Fruit fly (Drosophila melanogaster) whole organism, wandering third instar larva: ENCODE results near the gene heix.

Experiments
- Abd-B ChIP-seq: fragments of >200 bp; optimal IDR thresholded peaks from 2 replicates; lab custom pipeline; 2017; ENCODE audit warnings: missing biosample characterization, missing genetic modification characterization
- CG32264 ChIP-seq: fragments of 200-800 bp; sonication (Bioruptor generic); optimal IDR thresholded peaks from 2 replicates; lab custom pipeline; 2016; ENCODE audit warnings: missing biosample characterization, missing genetic modification characterization
- CG9705 ChIP-seq: fragments of 200-800 bp; sonication (Bioruptor generic); optimal IDR thresholded peaks from 2 replicates; lab custom pipeline; 2018; ENCODE audit warnings: missing biosample characterization, mild to moderate bottlenecking, missing genetic modification characterization
- CrebA ChIP-seq: fragments of 200-800 bp; sonication (Bioruptor generic); optimal IDR thresholded peaks from 2 replicates; lab custom pipeline; 2016; ENCODE audit warnings: missing biosample characterization, mild to moderate bottlenecking, missing genetic modification characterization, borderline replicate concordance
- Dfd ChIP-seq: fragments of >200 bp; optimal IDR thresholded peaks from 2 replicates; lab custom pipeline; 2017; ENCODE audit warnings: missing biosample characterization, missing genetic modification characterization
- Dif ChIP-seq: fragments of 200-275, 200-300 bp; sonication (Bioruptor generic); optimal IDR thresholded peaks from 2 replicates; lab custom pipeline; 2018; ENCODE audit warnings: missing biosample characterization, missing genetic modification characterization; ENCODE audit not compliant: partially characterized antibody
- GATAd ChIP-seq: sonication (Bioruptor generic); optimal IDR thresholded peaks from 2 replicates; lab custom pipeline; 2016; ENCODE audit warnings: missing biosample characterization, missing genetic modification characterization
- HLH106 ChIP-seq: fragments of 200-800 bp; optimal IDR thresholded peaks from 3 replicates; lab custom pipeline; 2019; ENCODE audit warnings: missing biosample characterization, mild to moderate bottlenecking, missing genetic modification characterization, moderate library complexity
- Hnf4 ChIP-seq: fragments of 200-800 bp; sonication (Bioruptor generic); optimal IDR thresholded peaks from 2 replicates; lab custom pipeline; 2016; ENCODE audit warnings: missing biosample characterization, mild to moderate bottlenecking, missing genetic modification characterization
- Hr78 ChIP-seq: fragments of >200 bp; optimal IDR thresholded peaks from 2 replicates; lab custom pipeline; 2017; ENCODE audit warnings: missing biosample characterization, missing genetic modification characterization
- Hr83 ChIP-seq: fragments of 200-300 bp; sonication (Bioruptor generic); optimal IDR thresholded peaks from 2 replicates; lab custom pipeline; 2016; ENCODE audit warnings: missing biosample characterization, mild to moderate bottlenecking, missing genetic modification characterization, moderate library complexity; ENCODE audit not compliant: poor library complexity, severe bottlenecking
- Jra ChIP-seq: sonication (Bioruptor generic); optimal IDR thresholded peaks from 2 replicates; lab custom pipeline; 2016; ENCODE audit warnings: missing biosample characterization, missing genetic modification characterization
- Mio ChIP-seq: sonication (Bioruptor generic); optimal IDR thresholded peaks from 2 replicates; lab custom pipeline; 2016; ENCODE audit warnings: missing biosample characterization, missing genetic modification characterization
- Myc ChIP-seq: fragments of >200 bp; optimal IDR thresholded peaks from 2 replicates; lab custom pipeline; 2017
- N ChIP-seq: fragments of >200 bp; optimal IDR thresholded peaks from 2 replicates; lab custom pipeline; 2018; ENCODE audit warnings: missing biosample characterization, missing external identifiers, missing genetic modification characterization
- OdsH ChIP-seq: fragments of 200-800 bp; sonication (Bioruptor generic); optimal IDR thresholded peaks from 2 replicates; lab custom pipeline; 2016; ENCODE audit warnings: missing biosample characterization, mild to moderate bottlenecking, missing genetic modification characterization
- Rel ChIP-seq, 2 experiments: fragments of 200-800 bp; sonication (Bioruptor generic) in 1 of 2; optimal IDR thresholded peaks; 2 replicates in 1 of 2; 3 replicates in 1 of 2; lab custom pipeline; 2016 to 2019; ENCODE audit warnings: mild to moderate bottlenecking in 2 of 2, missing biosample characterization in 2 of 2, missing genetic modification characterization in 2 of 2, moderate library complexity in 1 of 2
- Sp1 ChIP-seq: fragments of 200-800 bp; sonication (Bioruptor generic); optimal IDR thresholded peaks from 3 replicates; lab custom pipeline; 2019; ENCODE audit warnings: missing biosample characterization, mild to moderate bottlenecking, missing genetic modification characterization, moderate library complexity
- Vsx2 ChIP-seq: fragments of 200-300, 225-300 bp; sonication (Bioruptor generic); optimal IDR thresholded peaks from 2 replicates; lab custom pipeline; 2018; ENCODE audit warnings: missing biosample characterization, missing genetic modification characterization; ENCODE audit not compliant: partially characterized antibody
- br ChIP-seq: fragments of 200-800 bp; sonication (Bioruptor generic); optimal IDR thresholded peaks from 2 replicates; lab custom pipeline; 2016; ENCODE audit warnings: missing biosample characterization, missing genetic modification characterization
- brk ChIP-seq: fragments of 200-800 bp; sonication (Bioruptor generic); optimal IDR thresholded peaks from 2 replicates; lab custom pipeline; 2016; ENCODE audit warnings: missing biosample characterization, mild to moderate bottlenecking, missing genetic modification characterization
- dl ChIP-seq, 2 experiments: fragments of 175-275, 200-275 bp in 1 of 2; fragments of 200-275 bp in 1 of 2; sonication (Bioruptor generic); optimal IDR thresholded peaks; lab custom pipeline; 2018; ENCODE audit warnings: mild to moderate bottlenecking in 2 of 2, missing biosample characterization in 2 of 2, missing genetic modification characterization in 2 of 2, moderate library complexity in 2 of 2; ENCODE audit not compliant: partially characterized antibody in 2 of 2, insufficient read depth in 1 of 2
- dmrt93B ChIP-seq: fragments of 200-800 bp; sonication (Bioruptor generic); optimal IDR thresholded peaks from 2 replicates; lab custom pipeline; 2018; ENCODE audit warnings: missing biosample characterization, mild to moderate bottlenecking, missing genetic modification characterization
- dsf ChIP-seq: sonication (Bioruptor generic); optimal IDR thresholded peaks from 2 replicates; lab custom pipeline; 2016; ENCODE audit warnings: missing biosample characterization, missing genetic modification characterization, borderline replicate concordance
- ey ChIP-seq: fragments of 200-800 bp; sonication (Bioruptor generic); optimal IDR thresholded peaks from 2 replicates; lab custom pipeline; 2016; ENCODE audit warnings: missing biosample characterization, missing genetic modification characterization
- foxo ChIP-seq, 2 experiments: fragments of 200-800 bp; sonication (Bioruptor generic); optimal IDR thresholded peaks; 2 replicates in 1 of 2; 3 replicates in 1 of 2; lab custom pipeline; 2016 to 2017; ENCODE audit warnings: missing biosample characterization in 2 of 2, missing genetic modification characterization in 2 of 2
- fru ChIP-seq: fragments of 200-800 bp; sonication (Bioruptor generic); optimal IDR thresholded peaks from 3 replicates; lab custom pipeline; 2016; ENCODE audit warnings: missing biosample characterization, mild to moderate bottlenecking, missing genetic modification characterization
- h ChIP-seq: fragments of 200-800 bp; sonication (Bioruptor generic); optimal IDR thresholded peaks from 3 replicates; lab custom pipeline; 2016; ENCODE audit warnings: missing biosample characterization, mild to moderate bottlenecking, missing genetic modification characterization
- jim ChIP-seq: fragments of 175-275, 200-325 bp; sonication (Bioruptor generic); optimal IDR thresholded peaks from 2 replicates; lab custom pipeline; 2016; ENCODE audit warnings: missing biosample characterization, mild to moderate bottlenecking, missing genetic modification characterization
- lola ChIP-seq: fragments of >200 bp; optimal IDR thresholded peaks from 2 replicates; lab custom pipeline; 2017; ENCODE audit warnings: missing biosample characterization, missing genetic modification characterization
- pan ChIP-seq: fragments of >200 bp; optimal IDR thresholded peaks from 2 replicates; lab custom pipeline; 2017
- psq ChIP-seq: fragments of 200-800 bp; sonication (Bioruptor generic); optimal IDR thresholded peaks from 3 replicates; lab custom pipeline; 2017; ENCODE audit warnings: missing biosample characterization, mild to moderate bottlenecking, missing genetic modification characterization, moderate library complexity
- rgr ChIP-seq: fragments of 200-800 bp; sonication (Bioruptor generic); optimal IDR thresholded peaks from 3 replicates; lab custom pipeline; 2016; ENCODE audit warnings: missing biosample characterization, mild to moderate bottlenecking, missing genetic modification characterization
- sage ChIP-seq: fragments of 200-800 bp; sonication (Bioruptor generic); optimal IDR thresholded peaks from 2 replicates; lab custom pipeline; 2016; ENCODE audit warnings: missing biosample characterization, mild to moderate bottlenecking, missing genetic modification characterization
- sv ChIP-seq: fragments of 200-800 bp; sonication (Bioruptor generic); optimal IDR thresholded peaks from 3 replicates; lab custom pipeline; 2016; ENCODE audit warnings: missing biosample characterization, missing genetic modification characterization
- tai ChIP-seq: sonication (Bioruptor generic); optimal IDR thresholded peaks from 2 replicates; lab custom pipeline; 2016; ENCODE audit warnings: missing biosample characterization, missing genetic modification characterization
- usp ChIP-seq: fragments of >200 bp; optimal IDR thresholded peaks from 2 replicates; lab custom pipeline; 2017; ENCODE audit warnings: missing biosample characterization, missing genetic modification characterization
- woc ChIP-seq: sonication (Bioruptor generic); optimal IDR thresholded peaks from 2 replicates; lab custom pipeline; 2016; ENCODE audit warnings: missing biosample characterization, mild to moderate bottlenecking, missing genetic modification characterization

heix gene

DNA sequence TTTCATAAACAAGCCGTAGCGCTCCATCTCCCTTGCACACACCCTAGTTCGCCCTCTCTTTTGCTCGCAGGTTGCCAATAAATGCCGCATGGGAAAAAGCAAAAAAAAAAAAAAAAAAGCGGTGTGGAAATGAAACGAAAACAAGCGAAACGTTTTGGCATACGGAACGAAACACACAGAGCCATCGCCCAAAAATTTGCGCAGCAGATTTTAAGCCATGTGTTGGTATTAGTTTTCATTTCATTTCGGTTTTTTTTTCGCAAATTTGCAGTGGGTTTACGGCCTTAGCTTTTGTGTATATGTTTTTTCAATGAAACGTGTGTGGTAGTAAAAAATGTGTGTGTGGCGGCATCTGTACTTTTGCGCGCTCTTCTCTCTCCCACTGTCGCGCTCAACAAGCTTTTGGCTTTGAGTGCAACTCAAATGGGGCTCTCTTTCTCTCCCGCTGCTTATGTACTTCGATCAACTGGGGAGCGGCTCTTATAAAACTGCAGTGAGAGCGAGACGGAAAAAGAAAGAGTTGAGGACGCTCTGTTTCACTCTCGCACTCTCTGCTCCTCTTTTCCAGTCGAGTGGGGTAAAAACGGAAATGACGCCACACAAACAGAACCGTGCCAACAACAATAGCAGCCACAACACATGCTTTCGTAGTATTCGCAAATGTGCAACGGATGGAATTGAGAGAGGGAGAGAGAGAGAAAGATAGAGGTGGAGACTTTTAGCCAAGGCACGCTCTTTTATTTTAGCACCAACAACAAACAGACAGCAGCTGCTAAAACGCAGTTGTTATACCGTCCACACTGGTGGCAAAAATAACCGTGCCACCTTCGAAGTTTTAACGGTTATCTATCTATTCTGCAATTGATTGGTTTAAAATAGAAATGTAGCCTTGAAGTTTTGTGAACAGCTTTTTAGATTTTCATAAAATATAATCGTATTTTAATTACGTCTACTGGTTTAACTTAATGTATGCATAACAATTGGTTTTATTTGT lies 15.1 kb downstream of the heix start (continued):
- TF ChIP-seq Vsx2 (GFP tag; lab: Kevin White, UChicago) (peak; percentile 56), sv (GFP tag; lab: Kevin White, UChicago) (no peak), CG32264 (no peak)
- TF ChIP-seq, all 38 proteins: peak for 26

DNA sequence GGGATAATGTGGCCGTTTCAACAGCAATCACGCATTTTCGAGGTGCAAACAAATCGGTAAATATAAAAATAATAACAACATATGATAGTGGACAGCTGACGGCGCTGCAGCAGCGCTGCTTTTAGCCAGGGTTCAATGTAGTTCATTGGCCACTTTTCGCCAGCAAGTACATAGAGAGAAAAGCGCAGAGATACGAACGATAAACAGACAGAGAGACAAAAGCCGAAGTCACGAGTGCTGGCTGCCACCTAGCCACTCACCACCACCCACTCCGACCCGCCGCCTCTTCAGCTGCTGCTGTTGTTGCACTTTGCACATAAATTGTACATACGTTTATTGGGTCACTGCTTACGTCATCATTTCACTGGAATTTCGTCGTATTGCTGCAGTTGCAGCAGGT lies 16.8 kb downstream of the heix start:
- no peak for TF ChIP-seq lola (GFP tag; lab: Kevin White, UChicago)
- no peak for TF ChIP-seq Abd-B (GFP tag; lab: Kevin White, UChicago)
- TF ChIP-seq tai, result no peak
- TF ChIP-seq CG9705 (GFP tag; lab: Kevin White, UChicago), result no peak
- TF ChIP-seq Hnf4 (GFP tag; lab: Kevin White, UChicago), result no peak
- TF ChIP-seq N (GFP tag; lab: Kevin White, UChicago), result no peak
- TF ChIP-seq Dif (GFP tag; lab: Kevin White, UChicago), result no peak
- no peak for TF ChIP-seq Mio (GFP tag; lab: Kevin White, UChicago)
- TF ChIP-seq jim (GFP tag; lab: Kevin White, UChicago), result no peak
- TF ChIP-seq woc (GFP tag; lab: Kevin White, UChicago), result no peak
- no peak for TF ChIP-seq Jra
- TF ChIP-seq psq, result no peak
- no peak for TF ChIP-seq Hr78 (GFP tag; lab: Kevin White, UChicago)
- TF ChIP-seq Dfd (GFP tag; lab: Kevin White, UChicago), result no peak
- no peak for TF ChIP-seq rgr (GFP tag; lab: Kevin White, UChicago)

DNA sequence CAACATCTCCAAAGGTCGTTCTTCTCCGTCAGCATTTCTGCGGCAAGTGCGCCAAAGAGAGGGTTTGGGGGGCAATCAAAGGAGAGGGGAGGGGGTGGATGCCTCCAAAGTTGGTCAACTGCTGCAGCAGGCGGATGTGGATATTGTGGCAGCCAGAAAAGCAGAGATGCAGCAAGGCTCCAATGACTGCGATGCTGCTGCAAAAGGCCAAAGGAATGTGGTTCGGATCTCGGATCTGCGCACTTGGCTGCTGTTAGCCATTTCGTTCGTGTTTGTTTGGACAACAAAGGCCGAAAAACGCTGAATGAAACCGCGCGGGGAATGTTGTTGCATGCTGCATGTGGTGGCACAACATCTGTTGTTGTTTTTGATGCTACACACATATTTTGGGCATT lies 17.6 kb downstream of the heix start:
- no peak for TF ChIP-seq fru (GFP tag; lab: Kevin White, UChicago)
- TF ChIP-seq psq, result peak; percentile 4
- peak; percentile 26 for TF ChIP-seq rgr (GFP tag; lab: Kevin White, UChicago)
- TF ChIP-seq HLH106 (tag; lab: Kevin White, UChicago), result peak; percentile 23
- TF ChIP-seq brk (GFP tag; lab: Kevin White, UChicago), result no peak
- TF ChIP-seq CG9705 (GFP tag; lab: Kevin White, UChicago), result peak; percentile 10
- TF ChIP-seq Hr83 (GFP tag; lab: Kevin White, UChicago), result peak; percentile 74

DNA sequence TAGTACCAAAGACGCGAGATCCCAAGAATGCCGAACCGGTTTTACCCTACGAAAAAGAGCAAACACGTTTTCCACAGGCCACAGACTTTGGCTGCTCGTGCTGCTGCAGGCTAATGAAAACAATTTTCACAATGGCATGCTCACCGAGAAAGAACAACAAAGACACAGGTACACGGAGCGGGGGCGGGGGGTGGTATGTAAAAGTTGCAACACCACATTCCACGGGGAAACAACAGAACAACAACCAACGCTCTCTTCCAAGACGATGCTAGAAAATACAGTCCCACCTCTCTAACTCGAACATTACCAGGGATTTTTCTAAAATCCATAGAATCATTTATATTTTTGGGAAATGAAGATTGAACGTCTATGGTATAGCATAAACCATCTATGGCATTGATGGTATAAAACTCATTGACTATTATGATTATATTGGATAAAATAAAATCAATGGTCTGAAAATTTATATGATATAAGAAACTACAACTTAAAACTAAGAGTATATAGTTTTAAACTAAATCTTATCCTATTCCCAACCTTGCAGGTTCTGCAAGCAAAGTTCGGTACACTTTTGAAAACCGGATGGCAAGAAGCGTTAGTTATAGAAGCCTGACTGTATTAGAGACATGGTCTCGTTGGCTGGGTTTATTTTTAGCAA lies 18.1 kb downstream of the heix start:
- TF ChIP-seq psq, result peak; percentile 16
- no peak for TF ChIP-seq N (GFP tag; lab: Kevin White, UChicago)
- no peak for TF ChIP-seq Dif (GFP tag; lab: Kevin White, UChicago)
- TF ChIP-seq pan, result no peak
- TF ChIP-seq Mio (GFP tag; lab: Kevin White, UChicago), result no peak
- TF ChIP-seq Hnf4 (GFP tag; lab: Kevin White, UChicago), result no peak
- no peak for TF ChIP-seq dl (GFP tag; optimal IDR thresholded peaks at IDR 0.05; lab: Kevin White, UChicago; ENCODE audit: insufficient read depth in 1 of 2, partially characterized antibody in 2 of 2)
- TF ChIP-seq usp (GFP tag; lab: Kevin White, UChicago), result no peak
- TF ChIP-seq br (GFP tag; lab: Kevin White, UChicago), result no peak
- TF ChIP-seq Jra, result no peak
- peak; percentile 17 for TF ChIP-seq OdsH (GFP tag; lab: Kevin White, UChicago)
- TF ChIP-seq CrebA (GFP tag; lab: Kevin White, UChicago), result no peak
- no peak for TF ChIP-seq CG32264
- no peak for TF ChIP-seq sv (GFP tag; lab: Kevin White, UChicago)
- no peak for TF ChIP-seq tai
- peak; percentile 24 for TF ChIP-seq ey (GFP tag; lab: Kevin White, UChicago)
- no peak for TF ChIP-seq sage (GFP tag; lab: Kevin White, UChicago)
- TF ChIP-seq brk (GFP tag; lab: Kevin White, UChicago), result no peak
- no peak for TF ChIP-seq Hr78 (GFP tag; lab: Kevin White, UChicago)
- no peak for TF ChIP-seq GATAd
- no peak for TF ChIP-seq dsf
- TF ChIP-seq HLH106 (tag; lab: Kevin White, UChicago), result peak; percentile 22
- no peak for TF ChIP-seq Rel (GFP tag; optimal IDR thresholded peaks at IDR 0.05; lab: Kevin White, UChicago)
- TF ChIP-seq Rel (tag; optimal IDR thresholded peaks at IDR 0.05; lab: Kevin White, UChicago), result no peak
- TF ChIP-seq Sp1 (GFP tag; lab: Kevin White, UChicago), result peak; percentile 25
- TF ChIP-seq Myc (lab: Kevin White, UChicago), result no peak
- TF ChIP-seq h, result peak; percentile 28
- no peak for TF ChIP-seq Vsx2 (GFP tag; lab: Kevin White, UChicago)
- no peak for TF ChIP-seq lola (GFP tag; lab: Kevin White, UChicago)
- TF ChIP-seq Abd-B (GFP tag; lab: Kevin White, UChicago), result no peak
- TF ChIP-seq rgr (GFP tag; lab: Kevin White, UChicago), result no peak
- no peak for TF ChIP-seq dmrt93B (GFP tag; lab: Kevin White, UChicago)
- peak; percentile 55 for TF ChIP-seq woc (GFP tag; lab: Kevin White, UChicago)
- peak in 1 of 2 experiments; percentile 50 for TF ChIP-seq foxo (GFP tag; optimal IDR thresholded peaks at IDR 0.05; lab: Kevin White, UChicago)
